Fruit fly (Drosophila melanogaster): ENCODE data around the gene CG15373.

DNA sequence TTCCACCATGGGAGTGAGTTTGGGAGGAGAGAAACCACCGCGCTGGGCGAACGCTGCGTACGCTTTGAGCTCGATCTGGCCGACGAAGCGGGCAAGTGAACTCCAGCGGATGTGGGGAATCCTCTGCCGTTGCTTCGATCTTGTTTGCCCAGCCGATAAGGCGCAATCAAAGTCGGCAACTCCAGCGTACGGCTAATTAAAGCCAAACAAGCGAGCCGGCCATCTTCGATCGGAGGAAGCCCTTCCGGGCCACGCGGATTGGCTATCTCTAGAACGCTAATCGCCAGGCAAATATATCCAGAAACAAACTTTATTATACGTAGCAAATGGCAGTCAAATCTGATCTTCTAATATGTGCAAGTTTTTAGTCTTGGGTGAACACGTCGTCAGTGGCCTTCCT lies 44.6 kb downstream of the CG15373 start, which contains the start of gene CG7536:
- TF ChIP-seq CG14711 (tag; optimal IDR thresholded peaks at IDR 0.05) (no peak), toe (GFP tag; optimal IDR thresholded peaks at IDR 0.05) (no peak), CG7101 (tag; optimal IDR thresholded peaks at IDR 0.05) (no peak), CG33017 (tag; optimal IDR thresholded peaks at IDR 0.05) (no peak), ovo (GFP tag; optimal IDR thresholded peaks at IDR 0.05) (no peak), tj (GFP tag; optimal IDR thresholded peaks at IDR 0.05) (no peak), pad (GFP tag; optimal IDR thresholded peaks at IDR 0.05) (no peak), cic (GFP tag; optimal IDR thresholded peaks at IDR 0.05) (no peak)
